Fruit fly (Drosophila melanogaster) whole organism, embryonic: ENCODE results near the gene Pex3.

ENCODE experiments used
- BEAF-32 ChIP-seq: fragments of 200-800 bp; sonication (Bioruptor generic); optimal IDR thresholded peaks from 3 replicates; lab custom pipeline; 2017; ENCODE audit warnings: missing biosample characterization, missing genetic modification characterization, mild to moderate bottlenecking, moderate library complexity, missing genetic modification reagents
- CG10209 ChIP-seq: fragments of 200-800 bp; sonication (Bioruptor generic); optimal IDR thresholded peaks from 3 replicates; lab custom pipeline; 2017; ENCODE audit warnings: missing biosample characterization, mild to moderate bottlenecking, missing genetic modification characterization, missing genetic modification reagents
- CG10366 ChIP-seq: fragments of 200-800 bp; sonication (Bioruptor generic); IDR thresholded peaks from 2 replicates; pipeline ENCODE4 v1.3.6; 2022; ENCODE audit warnings: missing biosample characterization, missing genetic modification characterization
- CG11560 ChIP-seq: fragments of 200-800 bp; sonication (Bioruptor generic); IDR thresholded peaks from 3 replicates; pipeline ENCODE4 v1.3.6; 2022; ENCODE audit warnings: missing biosample characterization, missing genetic modification characterization
- CG15011 ChIP-seq: fragments of 200-800 bp; sonication (Bioruptor generic); optimal IDR thresholded peaks from 3 replicates; lab custom pipeline; 2018; ENCODE audit warnings: missing biosample characterization, mild to moderate bottlenecking, missing genetic modification characterization
- CG17361 ChIP-seq: fragments of 200-800 bp; sonication (Bioruptor generic); IDR thresholded peaks from 3 replicates; pipeline ENCODE4 v1.3.6; 2022; ENCODE audit warnings: missing biosample characterization, missing genetic modification characterization
- CG17385 ChIP-seq: fragments of 200-800 bp; sonication (Bioruptor generic); optimal IDR thresholded peaks from 3 replicates; lab custom pipeline; 2018; ENCODE audit warnings: missing biosample characterization, mild to moderate bottlenecking, missing genetic modification characterization
- CG17802 ChIP-seq: fragments of 200-800 bp; sonication (Bioruptor generic); optimal IDR thresholded peaks from 2 replicates; lab custom pipeline; 2018; ENCODE audit warnings: missing biosample characterization, mild to moderate bottlenecking, missing genetic modification characterization, moderate library complexity
- CG18599 ChIP-seq: fragments of 200-800 bp; sonication (Bioruptor generic); optimal IDR thresholded peaks from 3 replicates; lab custom pipeline; 2017; ENCODE audit warnings: missing biosample characterization, missing genetic modification characterization, mild to moderate bottlenecking, moderate library complexity, missing genetic modification reagents
- CG3065 ChIP-seq: fragments of 200-800 bp; sonication (Bioruptor generic); optimal IDR thresholded peaks from 2 replicates; lab custom pipeline; 2016; ENCODE audit warnings: missing biosample characterization, missing genetic modification characterization
- CG33213 ChIP-seq: fragments of 200-800 bp; sonication (Bioruptor generic); optimal IDR thresholded peaks from 3 replicates; lab custom pipeline; 2016; ENCODE audit warnings: missing biosample characterization, missing genetic modification characterization
- CG34376 ChIP-seq: fragments of 200-800 bp; sonication (Bioruptor generic); optimal IDR thresholded peaks from 2 replicates; lab custom pipeline; 2018; ENCODE audit warnings: missing biosample characterization, mild to moderate bottlenecking, missing genetic modification characterization
- CG9215 ChIP-seq: fragments of 200-800 bp; sonication (Bioruptor generic); IDR thresholded peaks from 2 replicates; pipeline ENCODE4 v1.3.6; 2022; ENCODE audit warnings: missing biosample characterization, missing genetic modification characterization
- CkIIα-i1 ChIP-seq: fragments of 200-800 bp; sonication (Bioruptor generic); IDR thresholded peaks from 2 replicates; pipeline ENCODE4 v1.3.6; 2022; ENCODE audit warnings: missing biosample characterization, missing genetic modification characterization
- CoRest ChIP-seq: fragments of 200-800 bp; sonication (Bioruptor generic); optimal IDR thresholded peaks from 3 replicates; lab custom pipeline; 2018; ENCODE audit warnings: missing biosample characterization, mild to moderate bottlenecking, missing genetic modification characterization, moderate library complexity
- Deaf1 ChIP-seq: fragments of 200-800 bp; optimal IDR thresholded peaks from 3 replicates; lab custom pipeline; 2019; ENCODE audit warnings: missing biosample characterization, mild to moderate bottlenecking, missing genetic modification characterization, moderate library complexity
- Dip3 ChIP-seq: fragments of 200-800 bp; sonication (Bioruptor generic); optimal IDR thresholded peaks from 3 replicates; lab custom pipeline; 2016; ENCODE audit warnings: missing biosample characterization, missing genetic modification characterization
- Drgx ChIP-seq: fragments of 200-800 bp; sonication (Bioruptor generic); IDR thresholded peaks from 2 replicates; pipeline ENCODE4 v1.3.6; 2022; ENCODE audit warnings: missing biosample characterization, missing genetic modification characterization
- HHEX ChIP-seq: fragments of 200-800 bp; sonication (Bioruptor generic); optimal IDR thresholded peaks from 3 replicates; lab custom pipeline; 2017; ENCODE audit warnings: missing biosample characterization, mild to moderate bottlenecking, missing genetic modification characterization, missing genetic modification reagents
- HLH54F ChIP-seq: fragments of 200-800 bp; sonication (Bioruptor generic); optimal IDR thresholded peaks from 3 replicates; lab custom pipeline; 2016; ENCODE audit warnings: missing biosample characterization, missing genetic modification characterization
- Hey ChIP-seq: fragments of 200-800 bp; sonication (Bioruptor generic); optimal IDR thresholded peaks from 3 replicates; lab custom pipeline; 2018; ENCODE audit warnings: missing biosample characterization, mild to moderate bottlenecking, missing genetic modification characterization
- Hmr ChIP-seq: fragments of 200-800 bp; sonication (Bioruptor generic); optimal IDR thresholded peaks from 3 replicates; lab custom pipeline; 2017; ENCODE audit warnings: mild to moderate bottlenecking, missing biosample characterization, missing genetic modification reagents, missing genetic modification characterization
- Hr51 ChIP-seq, 2 experiments: fragments of 200-800 bp; sonication (Bioruptor generic); optimal IDR thresholded peaks; 2 replicates in 1 of 2; 3 replicates in 1 of 2; lab custom pipeline; 2016 to 2018; ENCODE audit warnings: missing biosample characterization in 2 of 2, missing genetic modification characterization in 2 of 2, mild to moderate bottlenecking in 1 of 2, moderate library complexity in 1 of 2
- Meics ChIP-seq: fragments of 200-800 bp; sonication (Bioruptor generic); optimal IDR thresholded peaks from 2 replicates; lab custom pipeline; 2017; ENCODE audit warnings: missing biosample characterization, mild to moderate bottlenecking, missing genetic modification characterization
- Nf-YC ChIP-seq: fragments of 200-800 bp; optimal IDR thresholded peaks from 3 replicates; lab custom pipeline; 2019; ENCODE audit warnings: missing biosample characterization, mild to moderate bottlenecking, missing genetic modification characterization, moderate library complexity
- NfI ChIP-seq: fragments of 200-800 bp; sonication (Bioruptor generic); optimal IDR thresholded peaks from 3 replicates; lab custom pipeline; 2018; ENCODE audit warnings: missing biosample characterization, mild to moderate bottlenecking, missing genetic modification characterization, moderate library complexity
- PHDP ChIP-seq: fragments of 200-800 bp; sonication (Bioruptor generic); optimal IDR thresholded peaks from 3 replicates; lab custom pipeline; 2018; ENCODE audit warnings: missing biosample characterization, mild to moderate bottlenecking, missing genetic modification characterization, moderate library complexity
- al ChIP-seq: fragments of 200-800 bp; sonication (Bioruptor generic); IDR thresholded peaks from 2 replicates; pipeline ENCODE4 v1.3.6; 2022; ENCODE audit warnings: missing biosample characterization, missing genetic modification characterization
- bigmax ChIP-seq: fragments of 200-800 bp; sonication (Bioruptor generic); optimal IDR thresholded peaks from 2 replicates; lab custom pipeline; 2018; ENCODE audit warnings: missing biosample characterization, mild to moderate bottlenecking, missing genetic modification characterization
- bsh ChIP-seq, 2 experiments: fragments of 200-800 bp; sonication (Bioruptor generic); optimal IDR thresholded peaks; 2 replicates each; lab custom pipeline; 2017 to 2018; ENCODE audit warnings: mild to moderate bottlenecking in 2 of 2, missing biosample characterization in 2 of 2, missing genetic modification characterization in 2 of 2, moderate library complexity in 1 of 2
- cad ChIP-seq: fragments of >200 bp; optimal IDR thresholded peaks from 2 replicates; lab custom pipeline; 2017; ENCODE audit warnings: missing biosample characterization, missing genetic modification characterization
- corto ChIP-seq: fragments of 200-800 bp; sonication (Bioruptor generic); optimal IDR thresholded peaks from 2 replicates; lab custom pipeline; 2016; ENCODE audit warnings: missing biosample characterization, mild to moderate bottlenecking, missing genetic modification characterization, moderate library complexity
- crc ChIP-seq: fragments of 200-800 bp; sonication (Bioruptor generic); optimal IDR thresholded peaks from 2 replicates; lab custom pipeline; 2016; ENCODE audit warnings: missing biosample characterization, missing genetic modification characterization
- dpn ChIP-seq, 2 experiments: fragments of 200-800 bp; sonication (Bioruptor generic); optimal IDR thresholded peaks; 3 replicates each; lab custom pipeline; 2016; ENCODE audit warnings: missing biosample characterization in 2 of 2, missing genetic modification characterization in 2 of 2
- ems ChIP-seq: fragments of 200-800 bp; sonication (Bioruptor generic); optimal IDR thresholded peaks from 3 replicates; lab custom pipeline; 2016; ENCODE audit warnings: missing biosample characterization, missing genetic modification characterization
- fd102C ChIP-seq: fragments of 200-800 bp; sonication (Bioruptor generic); optimal IDR thresholded peaks from 2 replicates; lab custom pipeline; 2018; ENCODE audit warnings: missing biosample characterization, mild to moderate bottlenecking, missing genetic modification characterization, moderate library complexity
- ind ChIP-seq: fragments of 200-800 bp; sonication (Bioruptor generic); optimal IDR thresholded peaks from 3 replicates; lab custom pipeline; 2016; ENCODE audit warnings: missing biosample characterization, missing genetic modification characterization
- kni ChIP-seq: fragments of 200-800 bp; sonication (Bioruptor generic); optimal IDR thresholded peaks from 3 replicates; lab custom pipeline; 2017; ENCODE audit warnings: mild to moderate bottlenecking, missing biosample characterization, missing genetic modification reagents, missing genetic modification characterization
- lola ChIP-seq, 3 experiments: fragments of >200 bp in 2 of 3; fragments of 200-800 bp in 1 of 3; sonication (Bioruptor generic) in 1 of 3; optimal IDR thresholded peaks; 2 replicates each; lab custom pipeline; 2017 to 2019; ENCODE audit warnings: missing biosample characterization in 3 of 3, missing genetic modification characterization in 3 of 3, mild to moderate bottlenecking in 1 of 3, moderate library complexity in 1 of 3
- pnt ChIP-seq: fragments of 200-800 bp; sonication (Bioruptor generic); optimal IDR thresholded peaks from 3 replicates; lab custom pipeline; 2016; ENCODE audit warnings: missing biosample characterization, missing genetic modification characterization
- repo ChIP-seq: fragments of 200-800 bp; sonication (Bioruptor generic); optimal IDR thresholded peaks from 2 replicates; lab custom pipeline; 2016; ENCODE audit warnings: missing biosample characterization, missing genetic modification characterization
- sens ChIP-seq: fragments of 200-800 bp; sonication (Bioruptor generic); peaks from one replicate; lab custom pipeline; 2016; ENCODE audit warnings: missing biosample characterization, missing genetic modification characterization
- slbo ChIP-seq: fragments of 200-800 bp; sonication (Bioruptor generic); IDR thresholded peaks from 2 replicates; pipeline ENCODE4 v1.3.6; 2022; ENCODE audit warnings: missing biosample characterization, missing genetic modification characterization
- stwl ChIP-seq: fragments of 200-800 bp; sonication (Bioruptor generic); optimal IDR thresholded peaks from 3 replicates; lab custom pipeline; 2018; ENCODE audit warnings: missing biosample characterization, mild to moderate bottlenecking, missing genetic modification characterization, moderate library complexity
- tgo ChIP-seq: fragments of 200-800 bp; sonication (Bioruptor generic); IDR thresholded peaks from 3 replicates; pipeline ENCODE4 v1.3.6; 2022; ENCODE audit warnings: missing biosample characterization, missing genetic modification characterization
- tin ChIP-seq: fragments of 200-800 bp; sonication (Bioruptor generic); optimal IDR thresholded peaks from 3 replicates; lab custom pipeline; 2016; ENCODE audit warnings: missing biosample characterization, missing genetic modification characterization
- tx ChIP-seq: fragments of 200-800 bp; sonication (Bioruptor generic); optimal IDR thresholded peaks from 2 replicates; lab custom pipeline; 2016; ENCODE audit warnings: missing biosample characterization, missing genetic modification characterization
- unc-4 ChIP-seq: fragments of 200-800 bp; sonication (Bioruptor generic); IDR thresholded peaks from 2 replicates; pipeline ENCODE4 v1.3.6; 2022; ENCODE audit warnings: missing biosample characterization, missing genetic modification characterization; ENCODE audit not compliant: partially characterized antibody

The Pex3 gene

dm6 chr3L:15094589-15095288 is 49.4 kb upstream of the Pex3 start, which contains the start of the genes sstn, Plp and GlyRS (continued):
- TF ChIP-seq al (GFP tag; lab: Robert Waterston, UW) (no peak), Dip3 (no peak), CG17802 (tag; lab: Kevin White, UChicago) (no peak), lola (GFP tag; optimal IDR thresholded peaks at IDR 0.05; lab: Kevin White, UChicago) (peak in 1 of 3 experiments; percentile 40), CG3065 (no peak), CG33213 (GFP tag; lab: Kevin White, UChicago) (no peak), repo (GFP tag; lab: Kevin White, UChicago) (no peak), fd102C (GFP tag; lab: Kevin White, UChicago) (no peak), corto (GFP tag; lab: Kevin White, UChicago) (peak; percentile 18), bsh (GFP tag; optimal IDR thresholded peaks at IDR 0.05; lab: Kevin White, UChicago) (peak in 1 of 2 experiments; percentile 19), Meics (GFP tag; lab: Kevin White, UChicago) (peak; percentile 46), CG10209 (peak; percentile 29), Drgx (GFP tag; lab: Robert Waterston, UW) (no peak), CG9215 (no peak), CG17361 (GFP tag; lab: Robert Waterston, UW) (peak; percentile 78), crc (GFP tag; lab: Kevin White, UChicago) (no peak), cad (GFP tag; lab: Kevin White, UChicago) (no peak), ind (peak; percentile 48), CG17385 (GFP tag; lab: Kevin White, UChicago) (peak; percentile 27), tgo (GFP tag; lab: Robert Waterston, UW) (no peak), Nf-YC (tag; lab: Kevin White, UChicago) (peak; percentile 59), CG18599 (GFP tag; lab: Kevin White, UChicago) (peak; percentile 59), CG15011 (GFP tag; lab: Kevin White, UChicago) (peak; percentile 10), Deaf1 (tag; lab: Kevin White, UChicago) (no peak), slbo (GFP tag; lab: Robert Waterston, UW) (peak; percentile 19; the same call in 1 of the 2 replicates), CkIIα-i1 (GFP tag; lab: Robert Waterston, UW) (no peak)

- TF ChIP-seq ems (GFP tag; lab: Kevin White, UChicago): peak; percentile 11
- peak; percentile 18 for TF ChIP-seq BEAF-32 (GFP tag; lab: Kevin White, UChicago)
- TF ChIP-seq unc-4: peak; percentile 28; the same call in 1 of the 2 replicates
- no peak for TF ChIP-seq tx (GFP tag; lab: Kevin White, UChicago)
- TF ChIP-seq CG17802 (tag; lab: Kevin White, UChicago): peak; percentile 7
- no peak for TF ChIP-seq CG11560
- TF ChIP-seq stwl: peak; percentile 79
- TF ChIP-seq PHDP (tag; lab: Kevin White, UChicago): no peak
- TF ChIP-seq pnt (GFP tag; lab: Kevin White, UChicago): no peak
- TF ChIP-seq NfI (GFP tag; lab: Kevin White, UChicago): peak; percentile 45
- peak; percentile 7 for TF ChIP-seq tin (GFP tag; lab: Kevin White, UChicago)
- peak; percentile 6 for TF ChIP-seq bigmax (GFP tag; lab: Kevin White, UChicago)
- no peak for TF ChIP-seq HLH54F
- peak in 1 of 2 experiments; percentile 15 for TF ChIP-seq Hr51 (GFP tag; optimal IDR thresholded peaks at IDR 0.05; lab: Kevin White, UChicago)
- TF ChIP-seq dpn (GFP tag; optimal IDR thresholded peaks at IDR 0.05; lab: Kevin White, UChicago): peak in 1 of 2 experiments; percentile 5
- TF ChIP-seq CoRest (tag; lab: Kevin White, UChicago): peak; percentile 4
- TF ChIP-seq Hmr (GFP tag; lab: Kevin White, UChicago): peak; percentile 27
- no peak for TF ChIP-seq kni (GFP tag; lab: Kevin White, UChicago)
- TF ChIP-seq HHEX (GFP tag; lab: Kevin White, UChicago): peak; percentile 4
- TF ChIP-seq Hey: no peak
- peak; percentile 67 for TF ChIP-seq sens
- TF ChIP-seq CG10366 (GFP tag; lab: Robert Waterston, UW): no peak
- TF ChIP-seq CG34376: peak; percentile 35
Measured at dm6 chr3L:15097878-15098520, 46.2 kb upstream of the Pex3 start, which contains the start of gene Ctps. Gene Ctps (plus strand): TSS chr3L:15097914.
